2 fruit fly cellular contexts compared by ENCODE assay signal in genomic region chrX:10922178-10922577, dm6.
A peak's percentile ranks its signal among the peaks of the same experiment; 100 is the strongest.
TF ChIP-seq lines count a peak whose summit lies in the region.

No protein-coding gene starts in this region.

- TF ChIP-seq CTCF in whole organism, embryonic (GFP tag; optimal IDR thresholded peaks at IDR 0.05; lab: Kevin White, UChicago) = no peak

TF ChIP-seq in whole organism, adult, 20 proteins besides CTCF, POLR2A, EP300 and RAD21:
- TF ChIP-seq kay (GFP tag; lab: Kevin White, UChicago; ENCODE audit: borderline replicate concordance) (peak; percentile 16), tj (GFP tag; optimal IDR thresholded peaks at IDR 0.05; lab: Kevin White, UChicago) (no peak)

TF ChIP-seq in whole organism, embryonic, 481 proteins besides CTCF, POLR2A, EP300 and RAD21:
- TF ChIP-seq CG6854 (GFP tag; optimal IDR thresholded peaks at IDR 0.05; lab: Kevin White, UChicago) (peak; percentile 10), cad (GFP tag; optimal IDR thresholded peaks at IDR 0.05; lab: Kevin White, UChicago) (no peak), ci (GFP tag; IDR thresholded peaks at IDR 0.05; lab: Robert Waterston, UW) (peak; percentile 63), CG13296 (GFP tag; optimal IDR thresholded peaks at IDR 0.05; lab: Kevin White, UChicago) (peak; percentile 14), wek (GFP tag; optimal IDR thresholded peaks at IDR 0.05; lab: Kevin White, UChicago) (peak; percentile 7), CG1233 (GFP tag; optimal IDR thresholded peaks at IDR 0.05; lab: Kevin White, UChicago) (peak; percentile 13), NK7.1 (GFP tag; optimal IDR thresholded peaks at IDR 0.05; lab: Kevin White, UChicago) (no peak), Sin3A (optimal IDR thresholded peaks at IDR 0.05; lab: Kevin White, UChicago) (no peak), cas (GFP tag; IDR thresholded peaks at IDR 0.05; lab: Robert Waterston, UW) (no peak), CG15479 (GFP tag; optimal IDR thresholded peaks at IDR 0.05; lab: Kevin White, UChicago) (peak; percentile 27), CG16813 (GFP tag; IDR thresholded peaks at IDR 0.05; lab: Robert Waterston, UW; ENCODE audit: partially characterized antibody) (no peak), CG17385 (GFP tag; optimal IDR thresholded peaks at IDR 0.05; lab: Kevin White, UChicago) (peak; percentile 7), Sox100B (GFP tag; optimal IDR thresholded peaks at IDR 0.05; lab: Kevin White, UChicago) (peak; percentile 28), Ets97D (GFP tag; optimal IDR thresholded peaks at IDR 0.05; lab: Kevin White, UChicago) (peak; percentile 6), CG34376 (GFP tag; optimal IDR thresholded peaks at IDR 0.05; lab: Kevin White, UChicago) (peak; percentile 9), NfI (GFP tag; optimal IDR thresholded peaks at IDR 0.05; lab: Kevin White, UChicago) (peak; percentile 24), Vsx1 (GFP tag; optimal IDR thresholded peaks at IDR 0.05; lab: Kevin White, UChicago) (no peak), CG7271 (tag; optimal IDR thresholded peaks at IDR 0.05; lab: Kevin White, UChicago) (peak; percentile 66)

Comparison
In these comparisons a context has a peak if more than half of its experiments do, and no peak if none do; other contexts are left out.
1. Of the 1 proteins assayed by ChIP-seq in both whole organism, embryonic and whole organism, adult: peak only in whole organism, embryonic: none; only in whole organism, adult: kay; in both: none; in neither: 0.